Worm (Caenorhabditis elegans): ENCODE data around the gene nhr-238.

DNA sequence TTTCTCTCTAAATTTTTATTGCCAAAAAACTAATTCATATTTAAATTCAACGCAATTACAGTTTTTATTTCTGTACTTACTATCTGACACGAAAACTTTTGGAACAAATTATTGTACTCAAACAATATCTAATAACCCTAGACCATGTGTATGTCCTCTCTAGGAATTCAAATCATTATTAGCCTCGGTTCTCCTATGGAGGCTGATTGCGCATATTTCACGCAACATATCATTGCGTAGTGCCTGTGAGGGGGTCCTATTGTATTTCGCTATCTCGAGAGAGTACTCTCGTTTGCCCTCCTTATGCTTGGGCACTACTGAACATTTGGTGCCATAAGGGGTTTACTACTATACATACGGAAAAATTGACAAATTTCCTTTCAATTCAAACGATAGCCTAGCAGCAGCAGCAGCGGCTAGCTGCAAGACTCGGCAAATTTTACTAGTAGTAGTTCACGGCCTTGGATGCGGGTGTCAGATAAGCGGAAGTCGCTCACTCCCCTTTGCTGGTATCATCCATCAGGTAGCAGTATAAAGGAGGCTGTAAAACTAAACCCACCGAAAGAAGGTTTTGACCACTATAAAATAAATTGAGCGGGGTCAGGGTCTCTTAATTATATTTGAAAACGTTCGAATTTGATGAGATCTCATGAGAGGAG, 50.5 kb downstream of the nhr-238 start:
- TF ChIP-seq ztf-23 (GFP tag; IDR thresholded peaks at IDR 0.05) (no peak), ztf-29 (GFP tag; IDR thresholded peaks at IDR 0.05) (no peak), med-1 (GFP tag; optimal IDR thresholded peaks at IDR 0.05; ENCODE audit: insufficient read depth) (no peak), flt-1 (GFP tag; IDR thresholded peaks at IDR 0.05) (no peak), tab-1 (GFP tag; IDR thresholded peaks at IDR 0.05) (no peak), cog-1 (tag; optimal IDR thresholded peaks at IDR 0.05) (no peak), klf-2 (GFP tag; conservative IDR thresholded peaks at IDR 0.05) (no peak), ref-1 (GFP tag; conservative IDR thresholded peaks at IDR 0.05) (no peak), T22C8.4 (GFP tag; IDR thresholded peaks at IDR 0.05) (no peak)

Measured in whole organism, midembryonic.